Worm (Caenorhabditis elegans): ENCODE results near the gene R04A9.9.

Gene R04A9.9

ce11 chrX:390469-390868, at the start of gene R04A9.9:
R04A9.9 (minus strand) TSS chrX:390569.
- TF ChIP-seq ceh-83 (GFP tag; optimal IDR thresholded peaks at IDR 0.05) (no peak), nhr-237 (tag; optimal IDR thresholded peaks at IDR 0.05) (no peak), flh-1 (GFP tag; optimal IDR thresholded peaks at IDR 0.05) (no peak), drap-1 (GFP tag; optimal IDR thresholded peaks at IDR 0.05) (no peak), ham-2 (GFP tag; optimal IDR thresholded peaks at IDR 0.05) (no peak), unc-120 (tag; optimal IDR thresholded peaks at IDR 0.05; ENCODE audit: poor library complexity, severe bottlenecking) (no peak), tbx-8 (GFP tag; optimal IDR thresholded peaks at IDR 0.05) (no peak), nhr-28 (tag; optimal IDR thresholded peaks at IDR 0.05) (no peak), ces-1 (GFP tag; optimal IDR thresholded peaks at IDR 0.05) (no peak), unc-39 (tag; optimal IDR thresholded peaks at IDR 0.05) (no peak), lin-13 (tag; optimal IDR thresholded peaks at IDR 0.05) (no peak), mab-5 (tag; optimal IDR thresholded peaks at IDR 0.05) (no peak), sem-2 (GFP tag; optimal IDR thresholded peaks at IDR 0.05) (no peak), nhr-2 (tag; optimal IDR thresholded peaks at IDR 0.05) (no peak), hlh-1 (tag; optimal IDR thresholded peaks at IDR 0.05) (no peak), bed-3 (GFP tag; optimal IDR thresholded peaks at IDR 0.05) (no peak), elt-1 (tag; optimal IDR thresholded peaks at IDR 0.05; ENCODE audit: borderline replicate concordance, insufficient read depth) (no peak), nhr-12 (tag; optimal IDR thresholded peaks at IDR 0.05) (no peak)

DNA sequence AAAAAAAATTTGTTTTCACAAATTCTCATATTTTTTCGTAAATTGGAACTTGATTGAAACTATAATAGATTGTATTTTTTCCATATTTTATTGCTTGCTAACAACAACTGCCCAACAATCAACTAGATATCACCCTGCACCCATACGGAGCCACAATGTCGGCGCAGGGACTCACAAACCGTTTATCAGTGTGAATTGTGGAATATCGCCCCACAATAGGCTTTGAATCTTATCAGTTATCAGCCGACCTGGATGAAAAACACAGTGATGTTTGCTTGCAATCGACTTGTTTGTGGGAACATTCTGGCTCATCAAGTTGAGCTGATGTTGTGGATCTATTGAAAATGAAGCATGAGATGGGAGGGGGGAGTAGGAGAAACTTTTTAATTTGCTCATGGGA, 48.7 kb upstream of the R04A9.9 start:
- TF ChIP-seq zip-8 (tag; optimal IDR thresholded peaks at IDR 0.05) (no peak), nhr-2 (tag; optimal IDR thresholded peaks at IDR 0.05) (no peak), lin-32 (GFP tag; optimal IDR thresholded peaks at IDR 0.05) (no peak), ztf-11 (tag; optimal IDR thresholded peaks at IDR 0.05) (no peak), ceh-39 (tag; optimal IDR thresholded peaks at IDR 0.05) (no peak)

DNA sequence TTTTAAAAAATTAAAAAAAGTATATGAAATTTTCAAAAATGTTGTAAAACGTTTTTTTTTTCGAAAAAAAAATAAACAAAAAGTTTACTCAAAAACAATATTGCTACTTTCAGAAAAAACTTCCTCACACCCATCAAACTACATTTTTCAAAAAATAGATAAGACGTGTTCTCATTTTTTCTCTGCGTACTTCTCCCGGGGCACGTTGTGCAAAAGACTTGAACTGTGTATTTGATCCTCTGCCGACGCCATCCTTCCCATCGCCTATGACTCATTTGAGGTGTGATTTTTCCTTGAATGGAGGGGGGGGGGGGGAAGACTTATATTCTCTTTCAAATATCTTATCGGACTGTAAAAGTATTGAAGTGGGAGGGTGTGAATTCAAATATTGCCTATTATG, 48.0 kb upstream of the R04A9.9 start:
- TF ChIP-seq flh-1 (GFP tag; optimal IDR thresholded peaks at IDR 0.05) (no peak), ceh-39 (tag; optimal IDR thresholded peaks at IDR 0.05) (no peak), bed-3 (GFP tag; optimal IDR thresholded peaks at IDR 0.05) (no peak), unc-120 (tag; optimal IDR thresholded peaks at IDR 0.05; ENCODE audit: poor library complexity, severe bottlenecking) (no peak), lin-13 (tag; optimal IDR thresholded peaks at IDR 0.05) (no peak)

DNA sequence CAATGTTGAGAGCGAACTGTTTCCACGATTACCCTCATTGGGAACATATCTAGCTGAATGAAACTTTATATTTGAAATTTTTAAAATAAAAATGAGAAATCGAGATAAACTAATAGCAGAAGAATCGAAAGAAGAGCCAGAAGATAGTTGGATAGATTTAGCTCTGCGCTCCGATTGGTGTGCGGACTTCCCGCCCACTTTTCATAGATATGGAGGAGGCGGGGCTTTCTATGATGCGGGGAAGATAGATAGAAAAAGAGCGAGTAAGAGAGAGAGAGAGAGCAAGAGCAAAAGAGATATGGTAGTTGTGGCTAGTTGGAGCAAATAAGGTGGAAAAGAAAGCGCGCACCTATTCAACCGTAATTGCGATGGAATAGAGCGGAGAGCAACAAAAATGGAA, 43.4 kb upstream of the R04A9.9 start, which contains the start of gene dve-1:
TSS of gene dve-1 (minus strand) at position 66 of the 400 bp plus-strand sequence.
- TF ChIP-seq snpc-4 (tag; optimal IDR thresholded peaks at IDR 0.05) (no peak), mab-5 (tag; optimal IDR thresholded peaks at IDR 0.05) (no peak), bed-3 (GFP tag; optimal IDR thresholded peaks at IDR 0.05) (no peak), sptf-1 (tag; optimal IDR thresholded peaks at IDR 0.05) (no peak), nhr-28 (tag; optimal IDR thresholded peaks at IDR 0.05) (no peak), nhr-12 (tag; optimal IDR thresholded peaks at IDR 0.05) (no peak), mls-2 (tag; optimal IDR thresholded peaks at IDR 0.05) (no peak), ceh-83 (GFP tag; optimal IDR thresholded peaks at IDR 0.05) (peak; percentile 45), nhr-76 (tag; optimal IDR thresholded peaks at IDR 0.05) (no peak), lin-13 (tag; optimal IDR thresholded peaks at IDR 0.05) (no peak), mep-1 (tag; optimal IDR thresholded peaks at IDR 0.05) (no peak), unc-120 (tag; optimal IDR thresholded peaks at IDR 0.05; ENCODE audit: poor library complexity, severe bottlenecking) (no peak), sem-2 (GFP tag; optimal IDR thresholded peaks at IDR 0.05) (no peak), lsy-2 (tag; optimal IDR thresholded peaks at IDR 0.05) (peak; percentile 34)

DNA sequence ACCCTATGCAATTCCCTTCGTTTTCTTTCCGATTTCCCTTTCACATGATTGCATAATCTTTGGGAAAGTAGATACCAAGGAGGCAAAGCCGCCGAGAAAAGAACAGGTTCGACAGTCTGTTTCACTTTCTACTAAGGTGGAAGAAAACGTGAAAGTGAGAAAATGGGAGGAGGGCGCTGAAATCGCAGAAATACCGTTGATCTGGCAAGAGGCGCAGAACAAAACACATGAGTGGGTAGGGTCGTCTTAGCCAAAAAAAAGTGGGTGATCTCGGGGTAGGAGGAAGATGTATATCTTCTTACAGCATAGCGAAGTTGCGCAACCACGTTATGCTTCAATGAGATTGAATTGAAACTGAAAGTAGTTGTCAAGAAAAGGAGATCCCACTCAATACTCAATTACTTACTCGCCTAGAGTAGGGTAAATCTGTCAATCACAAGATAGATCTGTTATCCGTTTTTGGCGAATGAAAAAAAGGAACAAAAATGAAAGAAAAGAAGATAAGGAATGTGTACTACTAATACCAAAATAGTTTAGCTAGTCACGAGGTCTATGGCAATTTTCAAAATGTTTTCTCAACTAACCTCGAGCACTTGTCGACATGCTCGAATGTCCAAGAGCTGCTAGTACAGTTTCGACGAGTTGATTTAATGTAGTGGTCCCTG, 42.8 kb upstream of the R04A9.9 start:
- TF ChIP-seq tbx-8 (GFP tag; optimal IDR thresholded peaks at IDR 0.05) (no peak), ham-2 (GFP tag; optimal IDR thresholded peaks at IDR 0.05) (no peak), elt-3 (tag; optimal IDR thresholded peaks at IDR 0.05) (no peak), pha-4 (tag; optimal IDR thresholded peaks at IDR 0.05) (no peak), hlh-1 (tag; optimal IDR thresholded peaks at IDR 0.05) (no peak), M03D4.4 (tag; optimal IDR thresholded peaks at IDR 0.05) (no peak), drap-1 (GFP tag; optimal IDR thresholded peaks at IDR 0.05) (no peak), zip-8 (tag; optimal IDR thresholded peaks at IDR 0.05) (peak; percentile 0), blmp-1 (tag; optimal IDR thresholded peaks at IDR 0.05) (peak; percentile 87), ces-1 (GFP tag; optimal IDR thresholded peaks at IDR 0.05) (no peak), ceh-39 (tag; optimal IDR thresholded peaks at IDR 0.05) (no peak), snpc-4 (tag; optimal IDR thresholded peaks at IDR 0.05) (no peak), flh-1 (GFP tag; optimal IDR thresholded peaks at IDR 0.05) (no peak), elt-1 (tag; optimal IDR thresholded peaks at IDR 0.05; ENCODE audit: borderline replicate concordance, insufficient read depth) (peak; percentile 1), lin-13 (tag; optimal IDR thresholded peaks at IDR 0.05) (no peak), sptf-1 (tag; optimal IDR thresholded peaks at IDR 0.05) (no peak), nhr-237 (tag; optimal IDR thresholded peaks at IDR 0.05) (no peak), sem-2 (GFP tag; optimal IDR thresholded peaks at IDR 0.05) (no peak), mab-5 (tag; optimal IDR thresholded peaks at IDR 0.05) (no peak), lsy-2 (tag; optimal IDR thresholded peaks at IDR 0.05) (no peak)
